Fruit fly (Drosophila melanogaster) S2 (cell line): ENCODE data around the gene CG1239.

ENCODE experiments used
- CG8478 ChIP-seq: fragments of >200 bp; optimal IDR thresholded peaks from 2 replicates; lab custom pipeline; 2018
- CTCF ChIP-seq, 2 experiments: fragments of >200 bp; optimal IDR thresholded peaks; 2 replicates each; lab custom pipeline; 2018

DNA sequence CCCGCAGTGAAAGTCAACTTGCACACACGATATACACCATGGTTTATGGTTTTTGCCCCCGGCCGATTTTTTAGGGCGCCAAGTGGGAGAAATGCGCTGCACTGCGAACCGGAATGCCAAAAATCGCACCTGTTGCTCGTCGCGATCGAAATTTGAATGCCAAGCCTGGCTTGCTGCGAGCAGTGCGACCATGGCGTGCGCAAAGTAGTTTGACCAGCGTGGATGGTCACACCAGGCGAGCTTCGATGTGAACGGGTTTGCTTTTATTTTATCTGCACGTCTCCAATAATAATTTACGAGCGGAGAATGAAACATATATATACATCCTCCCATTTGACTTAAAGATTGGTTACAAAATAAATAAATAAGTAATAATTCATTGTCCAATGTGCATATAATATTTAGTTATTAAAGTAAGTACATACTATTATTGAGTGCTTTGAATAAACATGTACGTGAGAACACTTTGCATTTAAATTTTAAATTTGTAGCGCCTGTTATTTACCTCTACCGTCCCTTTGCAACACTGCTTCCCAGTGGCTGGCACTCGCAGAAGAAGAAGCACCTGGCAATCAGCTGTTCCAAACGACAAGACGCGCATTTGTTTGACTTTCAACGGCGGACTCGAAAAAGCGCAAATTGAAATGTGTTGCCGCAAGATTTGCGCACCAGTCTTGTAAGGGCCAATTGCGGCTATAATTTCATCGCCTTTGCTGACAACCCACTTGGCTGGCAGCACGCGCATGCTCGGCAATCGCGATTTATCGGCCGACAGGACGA, 47.9 kb upstream of the CG1239 start, which contains the start of the genes Rab23 and plx:
- no peak for TF ChIP-seq CG8478 (lab: Kevin White, UChicago)
- TF ChIP-seq CTCF (optimal IDR thresholded peaks at IDR 0.05; lab: Kevin White, UChicago), result peak in 1 of 2 experiments; percentile 27
